Worm (Caenorhabditis elegans) whole organism, L3 larva: ENCODE data around the gene T26A5.2.

Experiments
- R02D3.7 ChIP-seq: fragments of 150-350 bp; optimal IDR thresholded peaks from 2 replicates; lab custom pipeline; 2014; ENCODE audit warnings: missing biosample characterization, missing genetic modification characterization
- ceh-82 ChIP-seq: fragments of 150-350 bp; optimal IDR thresholded peaks from 2 replicates; lab custom pipeline; 2014; ENCODE audit warnings: missing biosample characterization, missing genetic modification characterization
- daf-12 ChIP-seq: fragments of 150-350 bp; optimal IDR thresholded peaks from 2 replicates; lab custom pipeline; 2014; ENCODE audit warnings: missing biosample characterization, missing genetic modification reagents, missing genetic modification characterization
- egl-27 ChIP-seq: sonication (generic microtip); optimal IDR thresholded peaks from 4 replicates; lab custom pipeline; 2017; ENCODE audit warnings: missing biosample characterization, missing genetic modification reagents, missing genetic modification characterization
- fos-1 ChIP-seq: fragments of 150-350 bp; optimal IDR thresholded peaks from 2 replicates; lab custom pipeline; 2014; ENCODE audit warnings: missing biosample characterization, missing genetic modification characterization
- mdl-1 ChIP-seq: fragments of 150-350 bp; optimal IDR thresholded peaks from 2 replicates; lab custom pipeline; 2014; ENCODE audit warnings: missing biosample characterization, missing genetic modification characterization
- nhr-25 ChIP-seq: sonication (generic microtip); optimal IDR thresholded peaks from 2 replicates; lab custom pipeline; 2017; ENCODE audit warnings: missing biosample characterization, missing genetic modification characterization
- nhr-77 ChIP-seq: fragments of 150-350 bp; optimal IDR thresholded peaks from 2 replicates; lab custom pipeline; 2014; ENCODE audit warnings: missing biosample characterization, missing genetic modification characterization
- skn-1 ChIP-seq: fragments of 150-350 bp; optimal IDR thresholded peaks from 2 replicates; lab custom pipeline; 2014; ENCODE audit warnings: missing biosample characterization, missing genetic modification characterization

DNA sequence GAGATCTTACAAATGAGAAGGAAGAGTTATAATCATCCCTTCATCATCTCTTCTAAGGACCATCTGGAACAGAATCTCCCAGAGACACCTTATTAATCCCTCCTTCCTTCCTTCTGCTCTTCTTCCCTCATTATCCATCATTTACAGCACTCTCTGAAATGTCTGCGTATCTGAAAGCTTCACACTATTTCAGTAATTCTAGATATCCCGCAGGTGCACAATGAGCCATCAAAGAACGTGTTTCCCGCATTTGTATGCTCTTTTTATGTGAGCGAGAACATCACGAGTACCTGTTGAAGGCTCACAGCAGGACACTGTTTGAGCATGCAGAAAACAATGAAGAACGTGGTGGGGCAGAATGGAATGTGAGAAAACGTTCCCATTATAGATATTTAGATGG is 9.3 kb downstream of the T26A5.2 start:
- no peak for TF ChIP-seq nhr-25 (tag; lab: Kevin White, UChicago)
- TF ChIP-seq egl-27: no peak
- TF ChIP-seq mdl-1 (tag; lab: Kevin White, UChicago): no peak
- no peak for TF ChIP-seq ceh-82
- TF ChIP-seq R02D3.7 (tag; lab: Kevin White, UChicago): no peak
- no peak for TF ChIP-seq daf-12 (tag; lab: Kevin White, UChicago)
- TF ChIP-seq fos-1 (tag; lab: Kevin White, UChicago): no peak
- no peak for TF ChIP-seq skn-1
- no peak for TF ChIP-seq nhr-77 (tag; lab: Kevin White, UChicago)
